Fruit fly (Drosophila melanogaster): ENCODE data around the gene CG14397.

- TF ChIP-seq CG18619 (GFP tag; optimal IDR thresholded peaks at IDR 0.05) (no peak), wek (GFP tag; optimal IDR thresholded peaks at IDR 0.05) (no peak), Vsx1 (GFP tag; optimal IDR thresholded peaks at IDR 0.05) (no peak), CG10366 (GFP tag; IDR thresholded peaks at IDR 0.05) (no peak), rib (GFP tag; IDR thresholded peaks at IDR 0.05) (no peak), CG6689 (GFP tag; IDR thresholded peaks at IDR 0.05) (no peak), Sin3A (optimal IDR thresholded peaks at IDR 0.05) (no peak), dysf (GFP tag; IDR thresholded peaks at IDR 0.05) (no peak), CG6654 (GFP tag; optimal IDR thresholded peaks at IDR 0.05) (no peak), CG6254 (GFP tag; optimal IDR thresholded peaks at IDR 0.05) (no peak), CG14860 (GFP tag; IDR thresholded peaks at IDR 0.05; ENCODE audit: partially characterized antibody) (no peak), dmrt99B (tag; optimal IDR thresholded peaks at IDR 0.05) (no peak), br (optimal IDR thresholded peaks at IDR 0.05) (no peak), insv (GFP tag; optimal IDR thresholded peaks at IDR 0.05) (no peak)
These were observed 6.8 kb downstream of the CG14397 start for dm6 chr2L:21097850-21098249.

Data from whole organism, embryonic.